Worm (Caenorhabditis elegans): Measurements from ENCODE around the gene ZK822.9.

ZK822.9 gene

ce11 chrIV:11952612-11953299 is 37.0 kb downstream of the ZK822.9 start, which contains the start of gene gdh-1:
Gene gdh-1, plus strand, starts transcription at chrIV:11953249.
- TF ChIP-seq med-1 (GFP tag; optimal IDR thresholded peaks at IDR 0.05; ENCODE audit: insufficient read depth) (no peak), ztf-29 (GFP tag; IDR thresholded peaks at IDR 0.05) (no peak), ztf-23 (GFP tag; IDR thresholded peaks at IDR 0.05) (no peak), flt-1 (GFP tag; IDR thresholded peaks at IDR 0.05) (no peak), ref-1 (GFP tag; conservative IDR thresholded peaks at IDR 0.05) (no peak), tab-1 (GFP tag; IDR thresholded peaks at IDR 0.05) (no peak), T22C8.4 (GFP tag; IDR thresholded peaks at IDR 0.05) (no peak), cog-1 (tag; optimal IDR thresholded peaks at IDR 0.05) (no peak), klf-2 (GFP tag; conservative IDR thresholded peaks at IDR 0.05) (no peak)

ce11 chrIV:11955592-11955991 is 39.8 kb downstream of the ZK822.9 start:
- no peak for TF ChIP-seq med-1 (GFP tag; optimal IDR thresholded peaks at IDR 0.05; ENCODE audit: insufficient read depth)
- no peak for TF ChIP-seq flt-1 (GFP tag; IDR thresholded peaks at IDR 0.05)
- TF ChIP-seq ztf-23 (GFP tag; IDR thresholded peaks at IDR 0.05): no peak
- TF ChIP-seq ref-1 (GFP tag; conservative IDR thresholded peaks at IDR 0.05): no peak
- TF ChIP-seq tab-1 (GFP tag; IDR thresholded peaks at IDR 0.05): no peak

ce11 chrIV:11956387-11956786 is 40.6 kb downstream of the ZK822.9 start:
- TF ChIP-seq klf-2 (GFP tag; conservative IDR thresholded peaks at IDR 0.05) (no peak), ztf-29 (GFP tag; IDR thresholded peaks at IDR 0.05) (no peak), T22C8.4 (GFP tag; IDR thresholded peaks at IDR 0.05) (no peak), med-1 (GFP tag; optimal IDR thresholded peaks at IDR 0.05; ENCODE audit: insufficient read depth) (no peak), flt-1 (GFP tag; IDR thresholded peaks at IDR 0.05) (no peak), tab-1 (GFP tag; IDR thresholded peaks at IDR 0.05) (no peak), ref-1 (GFP tag; conservative IDR thresholded peaks at IDR 0.05) (no peak), ztf-23 (GFP tag; IDR thresholded peaks at IDR 0.05) (no peak), cog-1 (tag; optimal IDR thresholded peaks at IDR 0.05) (no peak)

- no peak for TF ChIP-seq ztf-29 (GFP tag; IDR thresholded peaks at IDR 0.05)
- TF ChIP-seq ref-1 (GFP tag; conservative IDR thresholded peaks at IDR 0.05): no peak
- no peak for TF ChIP-seq ztf-23 (GFP tag; IDR thresholded peaks at IDR 0.05)
- no peak for TF ChIP-seq flt-1 (GFP tag; IDR thresholded peaks at IDR 0.05)
- TF ChIP-seq med-1 (GFP tag; optimal IDR thresholded peaks at IDR 0.05; ENCODE audit: insufficient read depth): no peak
- TF ChIP-seq klf-2 (GFP tag; conservative IDR thresholded peaks at IDR 0.05): no peak
- no peak for TF ChIP-seq T22C8.4 (GFP tag; IDR thresholded peaks at IDR 0.05)
- TF ChIP-seq cog-1 (tag; optimal IDR thresholded peaks at IDR 0.05): no peak
- no peak for TF ChIP-seq tab-1 (GFP tag; IDR thresholded peaks at IDR 0.05)
Measured at ce11 chrIV:11957074-11957473, 41.3 kb downstream of the ZK822.9 start.

ce11 chrIV:11959573-11959972 is 43.8 kb downstream of the ZK822.9 start, which contains the start of gene tgt-1:
Gene tgt-1, minus strand, starts transcription at chrIV:11959804.
- TF ChIP-seq med-1 (GFP tag; optimal IDR thresholded peaks at IDR 0.05; ENCODE audit: insufficient read depth) (no peak), ztf-29 (GFP tag; IDR thresholded peaks at IDR 0.05) (no peak), ref-1 (GFP tag; conservative IDR thresholded peaks at IDR 0.05) (no peak), cog-1 (tag; optimal IDR thresholded peaks at IDR 0.05) (no peak), ztf-23 (GFP tag; IDR thresholded peaks at IDR 0.05) (no peak), T22C8.4 (GFP tag; IDR thresholded peaks at IDR 0.05) (no peak), tab-1 (GFP tag; IDR thresholded peaks at IDR 0.05) (no peak), flt-1 (GFP tag; IDR thresholded peaks at IDR 0.05) (no peak), klf-2 (GFP tag; conservative IDR thresholded peaks at IDR 0.05) (no peak)

- TF ChIP-seq cog-1 (tag; optimal IDR thresholded peaks at IDR 0.05) (peak; percentile 2), ztf-23 (GFP tag; IDR thresholded peaks at IDR 0.05) (no peak), med-1 (GFP tag; optimal IDR thresholded peaks at IDR 0.05; ENCODE audit: insufficient read depth) (no peak), tab-1 (GFP tag; IDR thresholded peaks at IDR 0.05) (no peak)
Measured at ce11 chrIV:11961485-11962255, 45.9 kb downstream of the ZK822.9 start, which contains the start of gene ZK829.7. Gene ZK829.7, minus strand, starts transcription at chrIV:11961535.

ce11 chrIV:11965327-11965726 is 49.6 kb downstream of the ZK822.9 start, which contains the start of gene srj-1:
Gene srj-1, minus strand, starts transcription at chrIV:11965427.
- TF ChIP-seq ref-1 (GFP tag; conservative IDR thresholded peaks at IDR 0.05) (no peak), cog-1 (tag; optimal IDR thresholded peaks at IDR 0.05) (no peak), ztf-23 (GFP tag; IDR thresholded peaks at IDR 0.05) (no peak), klf-2 (GFP tag; conservative IDR thresholded peaks at IDR 0.05) (no peak), tab-1 (GFP tag; IDR thresholded peaks at IDR 0.05) (no peak), flt-1 (GFP tag; IDR thresholded peaks at IDR 0.05) (no peak), T22C8.4 (GFP tag; IDR thresholded peaks at IDR 0.05) (no peak), med-1 (GFP tag; optimal IDR thresholded peaks at IDR 0.05; ENCODE audit: insufficient read depth) (no peak), ztf-29 (GFP tag; IDR thresholded peaks at IDR 0.05) (no peak)

All from whole organism, midembryonic.